Fruit fly (Drosophila melanogaster): Measurements from ENCODE around the gene Dnz1.
A peak's percentile ranks its signal among the peaks of the same experiment; 100 is the strongest.

Gene Dnz1

DNA sequence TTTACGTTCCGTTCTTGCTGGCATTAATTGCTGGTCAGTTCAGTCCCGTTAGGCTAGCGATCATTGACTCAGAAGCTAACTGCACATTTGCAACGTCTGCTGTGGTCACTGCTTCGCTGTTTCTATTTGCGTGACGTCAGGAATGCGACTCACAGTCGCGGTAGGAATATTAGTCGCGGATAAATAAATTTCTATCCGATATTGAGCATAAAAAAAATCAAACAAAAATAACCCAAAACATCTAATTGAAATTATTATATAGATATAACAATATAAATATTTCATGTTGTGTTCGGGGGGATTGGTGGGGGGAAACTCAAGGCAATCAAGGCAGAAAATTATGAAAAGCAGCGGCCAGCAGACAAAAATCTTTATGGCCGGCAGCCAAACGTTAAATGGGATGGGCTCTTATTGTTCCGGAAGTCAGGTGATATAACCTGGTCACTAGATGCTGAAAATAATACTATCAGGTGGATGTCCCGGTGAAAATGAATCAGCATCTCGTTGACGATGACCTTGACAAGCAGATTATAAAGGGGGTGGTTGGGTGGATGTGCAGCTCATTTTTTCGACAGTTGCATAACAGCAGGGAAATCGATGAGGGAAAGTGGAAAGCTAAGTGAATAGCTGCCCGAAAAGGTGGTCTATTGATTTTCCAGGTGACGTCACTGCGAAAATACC lies 6.8 kb downstream of the Dnz1 start, which contains the start of gene SmydA-3 (continued):
- no peak for TF ChIP-seq CG31224 (GFP tag; IDR thresholded peaks at IDR 0.05)
- TF ChIP-seq Sry-δ (GFP tag; optimal IDR thresholded peaks at IDR 0.05): no peak
- TF ChIP-seq Scr (GFP tag; IDR thresholded peaks at IDR 0.05; ENCODE audit: partially characterized antibody): no peak
- no peak for TF ChIP-seq kah (GFP tag; optimal IDR thresholded peaks at IDR 0.05)
- no peak for TF ChIP-seq Taf1 (GFP tag; IDR thresholded peaks at IDR 0.05)
- TF ChIP-seq CG7928 (GFP tag; optimal IDR thresholded peaks at IDR 0.05): no peak
- TF ChIP-seq fru (optimal IDR thresholded peaks at IDR 0.05): no peak
- TF ChIP-seq ftz-f1 (GFP tag; optimal IDR thresholded peaks at IDR 0.05): no peak
- no peak for TF ChIP-seq nom (GFP tag; optimal IDR thresholded peaks at IDR 0.05)
- no peak for TF ChIP-seq HmgD (GFP tag; optimal IDR thresholded peaks at IDR 0.05)
- no peak for TF ChIP-seq CG5245 (GFP tag; optimal IDR thresholded peaks at IDR 0.05)
- TF ChIP-seq Hmr (GFP tag; optimal IDR thresholded peaks at IDR 0.05): no peak
- no peak for TF ChIP-seq CG4328 (GFP tag; optimal IDR thresholded peaks at IDR 0.05)
- TF ChIP-seq CG7271 (tag; optimal IDR thresholded peaks at IDR 0.05): no peak
- no peak for TF ChIP-seq ems (GFP tag; optimal IDR thresholded peaks at IDR 0.05)
- no peak for TF ChIP-seq Usf (GFP tag; optimal IDR thresholded peaks at IDR 0.05)
- no peak for TF ChIP-seq Adf1 (GFP tag; IDR thresholded peaks at IDR 0.05)
- TF ChIP-seq psq (GFP tag; optimal IDR thresholded peaks at IDR 0.05): no peak
- TF ChIP-seq CG8924 (tag; optimal IDR thresholded peaks at IDR 0.05): no peak
- 0 out of 4 replicates have a peak, but pooled peaks have one; percentile 24 for TF ChIP-seq chinmo (GFP tag; IDR thresholded peaks at IDR 0.05; ENCODE audit: partially characterized antibody)
- no peak for TF ChIP-seq knrl (GFP tag; IDR thresholded peaks at IDR 0.05; ENCODE audit: partially characterized antibody)
- TF ChIP-seq CTCF (GFP tag; optimal IDR thresholded peaks at IDR 0.05): no peak
- TF ChIP-seq hbn (GFP tag; IDR thresholded peaks at IDR 0.05; ENCODE audit: partially characterized antibody): no peak
- TF ChIP-seq CG15011 (GFP tag; optimal IDR thresholded peaks at IDR 0.05): no peak
- TF ChIP-seq Tbp (GFP tag; optimal IDR thresholded peaks at IDR 0.05): no peak
- no peak for TF ChIP-seq CG1647 (GFP tag; optimal IDR thresholded peaks at IDR 0.05)
- no peak for TF ChIP-seq CHES-1-like (GFP tag; optimal IDR thresholded peaks at IDR 0.05)
- no peak for TF ChIP-seq Hey (tag; optimal IDR thresholded peaks at IDR 0.05)
- TF ChIP-seq CG8944 (GFP tag; optimal IDR thresholded peaks at IDR 0.05): no peak
- TF ChIP-seq D (optimal IDR thresholded peaks at IDR 0.05): no peak
- TF ChIP-seq D (GFP tag; optimal IDR thresholded peaks at IDR 0.05): peak; percentile 25
- no peak for TF ChIP-seq CG11247 (GFP tag; IDR thresholded peaks at IDR 0.05)
- no peak for TF ChIP-seq fd102C (GFP tag; optimal IDR thresholded peaks at IDR 0.05)
- no peak for TF ChIP-seq croc (GFP tag; conservative IDR thresholded peaks at IDR 0.05)
- no peak for TF ChIP-seq CG2678 (tag; optimal IDR thresholded peaks at IDR 0.05)
- no peak for TF ChIP-seq CG16813 (GFP tag; IDR thresholded peaks at IDR 0.05; ENCODE audit: partially characterized antibody)
- TF ChIP-seq CG5953 (GFP tag; IDR thresholded peaks at IDR 0.05): no peak
- no peak for TF ChIP-seq Nf-YA (GFP tag; IDR thresholded peaks at IDR 0.05)
- TF ChIP-seq Six4 (GFP tag; optimal IDR thresholded peaks at IDR 0.05): no peak
- TF ChIP-seq Dref (GFP tag; IDR thresholded peaks at IDR 0.05): no peak
- no peak for TF ChIP-seq dmrt11E (tag; optimal IDR thresholded peaks at IDR 0.05)
- no peak for TF ChIP-seq eyg (GFP tag; optimal IDR thresholded peaks at IDR 0.05)
- TF ChIP-seq CG12104 (GFP tag; optimal IDR thresholded peaks at IDR 0.05): peak; percentile 5
- TF ChIP-seq CG3995 (GFP tag; optimal IDR thresholded peaks at IDR 0.05): no peak
- TF ChIP-seq CG9876 (GFP tag; optimal IDR thresholded peaks at IDR 0.05): no peak
- TF ChIP-seq grau (tag; optimal IDR thresholded peaks at IDR 0.05): no peak
- TF ChIP-seq slp2 (GFP tag; optimal IDR thresholded peaks at IDR 0.05): no peak
- 0 out of 2 replicates have a peak, but pooled peaks have one; percentile 27 for TF ChIP-seq lmd (GFP tag; IDR thresholded peaks at IDR 0.05)
- no peak for TF ChIP-seq CG13123 (GFP tag; optimal IDR thresholded peaks at IDR 0.05)
- no peak for TF ChIP-seq abd-A (tag; optimal IDR thresholded peaks at IDR 0.05)
- no peak for TF ChIP-seq CG17568 (GFP tag; optimal IDR thresholded peaks at IDR 0.05)
- no peak for TF ChIP-seq CG14965 (GFP tag; optimal IDR thresholded peaks at IDR 0.05; ENCODE audit: borderline replicate concordance)
